Fruit fly (Drosophila melanogaster): ENCODE data around the gene TwdlZ.

TwdlZ gene

dm6 chrX:16750712-16751578, 13.0 kb downstream of the TwdlZ start (continued):
- TF ChIP-seq CG3995 (GFP tag; optimal IDR thresholded peaks at IDR 0.05) = no peak
- peak; percentile 62 for TF ChIP-seq CrebB (tag; optimal IDR thresholded peaks at IDR 0.05)
- TF ChIP-seq NFAT (GFP tag; IDR thresholded peaks at IDR 0.05) = no peak
- TF ChIP-seq cas (GFP tag; IDR thresholded peaks at IDR 0.05) = no peak
- no peak for TF ChIP-seq CG7271 (tag; optimal IDR thresholded peaks at IDR 0.05)
- peak; percentile 47 for TF ChIP-seq MTF-1 (GFP tag; optimal IDR thresholded peaks at IDR 0.05; ENCODE audit: borderline replicate concordance)
- TF ChIP-seq shn (GFP tag; optimal IDR thresholded peaks at IDR 0.05) = no peak
- TF ChIP-seq stwl (tag; optimal IDR thresholded peaks at IDR 0.05) = no peak
- peak; percentile 81 for TF ChIP-seq CG12659 (GFP tag; optimal IDR thresholded peaks at IDR 0.05)
- TF ChIP-seq Lpt (GFP tag; optimal IDR thresholded peaks at IDR 0.05) = no peak
- TF ChIP-seq sc (optimal IDR thresholded peaks at IDR 0.05) = no peak
- TF ChIP-seq sc (GFP tag; optimal IDR thresholded peaks at IDR 0.05) = peak; percentile 61
- no peak for TF ChIP-seq CG33213 (GFP tag; optimal IDR thresholded peaks at IDR 0.05)
- TF ChIP-seq Sry-β (GFP tag; optimal IDR thresholded peaks at IDR 0.05) = no peak
- TF ChIP-seq dpn (GFP tag; optimal IDR thresholded peaks at IDR 0.05) = peak; percentile 16 to 48
- peak; percentile 55 for TF ChIP-seq onecut (GFP tag; IDR thresholded peaks at IDR 0.05)
- TF ChIP-seq Dp (GFP tag; optimal IDR thresholded peaks at IDR 0.05) = no peak
- no peak for TF ChIP-seq CG11456 (GFP tag; IDR thresholded peaks at IDR 0.05)
- peak; percentile 48 for TF ChIP-seq Six4 (GFP tag; optimal IDR thresholded peaks at IDR 0.05)
- no peak for TF ChIP-seq crc (GFP tag; optimal IDR thresholded peaks at IDR 0.05)
- TF ChIP-seq lmd (GFP tag; IDR thresholded peaks at IDR 0.05) = peak; percentile 60
- TF ChIP-seq Trl (optimal IDR thresholded peaks at IDR 0.05) = peak in 1 of 2 experiments; percentile 48
- no peak for TF ChIP-seq Trl (GFP tag; optimal IDR thresholded peaks at IDR 0.05)
- peak; percentile 81 for TF ChIP-seq Sox100B (GFP tag; optimal IDR thresholded peaks at IDR 0.05)
- TF ChIP-seq Myb (GFP tag; optimal IDR thresholded peaks at IDR 0.05) = no peak
- TF ChIP-seq CG17385 (GFP tag; optimal IDR thresholded peaks at IDR 0.05) = peak; percentile 68
- TF ChIP-seq CG11085 (GFP tag; IDR thresholded peaks at IDR 0.05) = no peak
- TF ChIP-seq prd (optimal IDR thresholded peaks at IDR 0.05) = no peak
- TF ChIP-seq prd (GFP tag; IDR thresholded peaks at IDR 0.05) = peak; percentile 62
- TF ChIP-seq sens (GFP tag) = peak; percentile 88
- TF ChIP-seq Kr (GFP tag; optimal IDR thresholded peaks at IDR 0.05) = no peak
- TF ChIP-seq ewg (GFP tag; optimal IDR thresholded peaks at IDR 0.05) = peak; percentile 47
- peak; percentile 46; the same call in 1 of the 2 replicates for TF ChIP-seq ranshi (GFP tag; IDR thresholded peaks at IDR 0.05)
- TF ChIP-seq Jarid2 (GFP tag; optimal IDR thresholded peaks at IDR 0.05) = no peak
- TF ChIP-seq Abd-B (GFP tag; optimal IDR thresholded peaks at IDR 0.05) = peak; percentile 50
- no peak for TF ChIP-seq CG7963 (GFP tag; IDR thresholded peaks at IDR 0.05; ENCODE audit: partially characterized antibody)
- TF ChIP-seq danr (GFP tag; IDR thresholded peaks at IDR 0.05) = no peak; the same call in 1 of the 2 replicates
- peak; percentile 81 for TF ChIP-seq CG15269 (tag; optimal IDR thresholded peaks at IDR 0.05)
- TF ChIP-seq Asciz (GFP tag; optimal IDR thresholded peaks at IDR 0.05) = peak; percentile 66
- TF ChIP-seq fu2 (GFP tag; optimal IDR thresholded peaks at IDR 0.05) = no peak
- no peak for TF ChIP-seq hkb (optimal IDR thresholded peaks at IDR 0.05)
- TF ChIP-seq hkb (GFP tag; IDR thresholded peaks at IDR 0.05) = peak; percentile 75
- no peak for TF ChIP-seq ash1 (GFP tag; optimal IDR thresholded peaks at IDR 0.05)
- TF ChIP-seq hbn (GFP tag; IDR thresholded peaks at IDR 0.05; ENCODE audit: partially characterized antibody) = no peak
- no peak for TF ChIP-seq sna (GFP tag; IDR thresholded peaks at IDR 0.05; ENCODE audit: partially characterized antibody)
- TF ChIP-seq CkIIα-i1 (GFP tag; IDR thresholded peaks at IDR 0.05) = no peak
- TF ChIP-seq Hr78 (GFP tag; optimal IDR thresholded peaks at IDR 0.05) = peak in 1 of 2 experiments; percentile 1
- TF ChIP-seq ase (GFP tag; IDR thresholded peaks at IDR 0.05) = no peak
- TF ChIP-seq chm (GFP tag; IDR thresholded peaks at IDR 0.05) = no peak; the same call in 1 of the 2 replicates
- TF ChIP-seq CG42726 (GFP tag; IDR thresholded peaks at IDR 0.05; ENCODE audit: partially characterized antibody) = no peak

All from whole organism, embryonic.